Worm (Caenorhabditis elegans) whole organism, L2 larva: Measurements from ENCODE around the gene lpin-1.

Source experiments
- C34F6.9 ChIP-seq: fragments of 150-350 bp; optimal IDR thresholded peaks from 2 replicates; lab custom pipeline; 2014; ENCODE audit warnings: missing biosample characterization, missing genetic modification characterization
- F13H6.1 ChIP-seq: sonication (generic microtip); optimal IDR thresholded peaks from 2 replicates; lab custom pipeline; 2016; ENCODE audit warnings: missing genetic modification characterization, missing compliant biosample characterization
- R02D3.7 ChIP-seq: fragments of 150-350 bp; optimal IDR thresholded peaks from 2 replicates; lab custom pipeline; 2014; ENCODE audit warnings: missing biosample characterization, missing genetic modification characterization
- Y55F3AM.14 ChIP-seq: fragments of 200-800 bp; sonication (Bioruptor generic); optimal IDR thresholded peaks from 2 replicates; lab custom pipeline; 2018; ENCODE audit warnings: mild to moderate bottlenecking, missing genetic modification characterization, missing compliant biosample characterization
- ZK546.5 ChIP-seq: sonication (generic microtip); optimal IDR thresholded peaks from 2 replicates; lab custom pipeline; 2017; ENCODE audit warnings: missing biosample characterization, missing genetic modification characterization
- alr-1 ChIP-seq: fragments of 150-350 bp; optimal IDR thresholded peaks from 2 replicates; lab custom pipeline; 2014; ENCODE audit warnings: missing biosample characterization, missing genetic modification characterization
- aly-2 ChIP-seq: fragments of 150-350 bp; optimal IDR thresholded peaks from 2 replicates; lab custom pipeline; 2014; ENCODE audit warnings: missing biosample characterization, missing genetic modification characterization
- ama-1 ChIP-seq: fragments of 150-350 bp; optimal IDR thresholded peaks from 2 replicates; lab custom pipeline; 2018; ENCODE audit warnings: inconsistent platforms
- blmp-1 ChIP-seq: sonication (generic microtip); optimal IDR thresholded peaks from 2 replicates; lab custom pipeline; 2017; ENCODE audit warnings: missing genetic modification characterization, mild to moderate bottlenecking, missing compliant biosample characterization, antibody characterized with exemption, moderate library complexity; ENCODE audit not compliant: insufficient read depth
- ceh-16 ChIP-seq: fragments of 150-350 bp; optimal IDR thresholded peaks from 2 replicates; lab custom pipeline; 2014; ENCODE audit warnings: missing biosample characterization, missing genetic modification characterization
- ceh-82 ChIP-seq: fragments of 150-350 bp; optimal IDR thresholded peaks from 2 replicates; lab custom pipeline; 2014; ENCODE audit warnings: missing biosample characterization, missing genetic modification characterization
- crh-2 ChIP-seq: sonication (generic microtip); optimal IDR thresholded peaks from 2 replicates; lab custom pipeline; 2017; ENCODE audit warnings: missing biosample characterization, missing genetic modification characterization
- dmd-4 ChIP-seq: sonication (generic microtip); optimal IDR thresholded peaks from 2 replicates; lab custom pipeline; 2017; ENCODE audit warnings: missing biosample characterization, missing genetic modification characterization
- egl-27 ChIP-seq: sonication (generic microtip); optimal IDR thresholded peaks from 3 replicates; lab custom pipeline; 2017; ENCODE audit warnings: missing biosample characterization, missing genetic modification reagents, missing genetic modification characterization
- elt-1 ChIP-seq: fragments of 150-350 bp; optimal IDR thresholded peaks from 2 replicates; lab custom pipeline; 2014; ENCODE audit warnings: missing biosample characterization, missing genetic modification characterization
- elt-3 ChIP-seq: sonication (generic microtip); optimal IDR thresholded peaks from 2 replicates; lab custom pipeline; 2017; ENCODE audit warnings: missing biosample characterization, missing genetic modification characterization
- lin-11 ChIP-seq: fragments of 150-350 bp; sonication (generic microtip); optimal IDR thresholded peaks from 2 replicates; lab custom pipeline; 2014; ENCODE audit warnings: missing biosample characterization, missing genetic modification characterization, inconsistent platforms, mixed read lengths
- lin-13 ChIP-seq: fragments of 150-350 bp; optimal IDR thresholded peaks from 2 replicates; lab custom pipeline; 2014; ENCODE audit warnings: missing biosample characterization, missing genetic modification reagents, missing genetic modification characterization
- lin-39 ChIP-seq: fragments of 150-350 bp; optimal IDR thresholded peaks from 2 replicates; lab custom pipeline; 2014; ENCODE audit warnings: missing biosample characterization, missing genetic modification reagents, missing genetic modification characterization
- lsy-2 ChIP-seq, 2 experiments: fragments of 150-350 bp in 1 of 2; sonication (generic microtip) in 1 of 2; optimal IDR thresholded peaks; 2 replicates each; lab custom pipeline; 2014 to 2017; ENCODE audit warnings: missing biosample characterization in 2 of 2, missing genetic modification characterization in 2 of 2
- mab-5 ChIP-seq: fragments of 150-350 bp; optimal IDR thresholded peaks from 2 replicates; lab custom pipeline; 2014; ENCODE audit warnings: missing biosample characterization, missing genetic modification characterization
- mbf-1 ChIP-seq: sonication (generic microtip); optimal IDR thresholded peaks from 2 replicates; lab custom pipeline; 2017; ENCODE audit warnings: missing biosample characterization, missing genetic modification characterization
- mdl-1 ChIP-seq, 2 experiments: fragments of 150-350 bp in 1 of 2; sonication (generic microtip) in 1 of 2; optimal IDR thresholded peaks; 2 replicates each; lab custom pipeline; 2017; ENCODE audit warnings: missing biosample characterization in 2 of 2, missing genetic modification characterization in 2 of 2
- nhr-10 ChIP-seq: sonication (generic microtip); optimal IDR thresholded peaks from 2 replicates; lab custom pipeline; 2017; ENCODE audit warnings: missing biosample characterization, missing genetic modification characterization
- nhr-11 ChIP-seq: fragments of 150-350 bp; optimal IDR thresholded peaks from 2 replicates; lab custom pipeline; 2014; ENCODE audit warnings: missing biosample characterization, missing genetic modification characterization
- nhr-12 ChIP-seq: fragments of 150-350 bp; optimal IDR thresholded peaks from 2 replicates; lab custom pipeline; 2014; ENCODE audit warnings: missing biosample characterization, missing genetic modification characterization
- nhr-129 ChIP-seq: fragments of 150-350 bp; optimal IDR thresholded peaks from 2 replicates; lab custom pipeline; 2014; ENCODE audit warnings: missing biosample characterization, missing genetic modification characterization
- nhr-21 ChIP-seq: fragments of 150-350 bp; optimal IDR thresholded peaks from 2 replicates; lab custom pipeline; 2014; ENCODE audit warnings: missing biosample characterization, missing genetic modification characterization
- nhr-23 ChIP-seq: fragments of 150-350 bp; optimal IDR thresholded peaks from 2 replicates; lab custom pipeline; 2014; ENCODE audit warnings: missing biosample characterization, missing genetic modification reagents, missing genetic modification characterization
- nhr-237 ChIP-seq: fragments of 150-350 bp; optimal IDR thresholded peaks from 2 replicates; lab custom pipeline; 2014; ENCODE audit warnings: missing biosample characterization, missing genetic modification characterization
- nhr-25 ChIP-seq: fragments of 150-350 bp; sonication (generic microtip); optimal IDR thresholded peaks from 3 replicates; lab custom pipeline; 2014; ENCODE audit warnings: missing biosample characterization, missing genetic modification characterization
- nhr-6 ChIP-seq: fragments of 150-350 bp; optimal IDR thresholded peaks from 2 replicates; lab custom pipeline; 2014; ENCODE audit warnings: missing biosample characterization, missing genetic modification characterization
- peb-1 ChIP-seq: fragments of 150-350 bp; optimal IDR thresholded peaks from 2 replicates; lab custom pipeline; 2014; ENCODE audit warnings: missing biosample characterization, missing genetic modification characterization
- sem-4 ChIP-seq: fragments of 150-350 bp; optimal IDR thresholded peaks from 2 replicates; lab custom pipeline; 2014; ENCODE audit warnings: missing biosample characterization, missing genetic modification reagents, missing genetic modification characterization
- skn-1 ChIP-seq: sonication (generic microtip); optimal IDR thresholded peaks from 2 replicates; lab custom pipeline; 2017; ENCODE audit warnings: missing biosample characterization, missing genetic modification characterization
- sma-3 ChIP-seq: sonication (generic microtip); optimal IDR thresholded peaks from 2 replicates; lab custom pipeline; 2016; ENCODE audit warnings: missing genetic modification reagents, missing genetic modification characterization, missing compliant biosample characterization
- sma-9 ChIP-seq, 2 experiments: fragments of 150-350 bp in 1 of 2; sonication (generic microtip) in 1 of 2; optimal IDR thresholded peaks; 2 replicates each; lab custom pipeline; 2014 to 2016; ENCODE audit warnings: missing genetic modification characterization in 2 of 2, mild to moderate bottlenecking in 1 of 2, missing biosample characterization in 1 of 2, missing compliant biosample characterization in 1 of 2, missing genetic modification reagents in 1 of 2, moderate library complexity in 1 of 2
- snpc-4 ChIP-seq: fragments of 150-350 bp; optimal IDR thresholded peaks from 2 replicates; lab custom pipeline; 2014; ENCODE audit warnings: missing biosample characterization, missing genetic modification characterization
- unc-62 ChIP-seq: fragments of 150-350 bp; optimal IDR thresholded peaks from 2 replicates; lab custom pipeline; 2014; ENCODE audit warnings: missing biosample characterization, missing genetic modification reagents, missing genetic modification characterization
- zag-1 ChIP-seq: fragments of 150-350 bp; optimal IDR thresholded peaks from 2 replicates; lab custom pipeline; 2014; ENCODE audit warnings: missing biosample characterization, missing genetic modification characterization
- ztf-1 ChIP-seq: fragments of 200-800 bp; sonication (Bioruptor generic); conservative IDR thresholded peaks from 2 replicates; pipeline ENCODE4 v1.3.6; 2022; ENCODE audit warnings: missing genetic modification characterization, missing compliant biosample characterization
- ztf-4 ChIP-seq: fragments of 150-350 bp; optimal IDR thresholded peaks from 2 replicates; lab custom pipeline; 2014; ENCODE audit warnings: missing biosample characterization, missing genetic modification characterization

lpin-1 gene

ce11 chrV:13687504-13687903 is 33.6 kb upstream of the lpin-1 start:
- no peak for TF ChIP-seq R02D3.7 (tag; lab: Kevin White, UChicago)
- TF ChIP-seq mbf-1 (tag; lab: Kevin White, UChicago), result no peak
- no peak for TF ChIP-seq elt-1 (tag; lab: Kevin White, UChicago)
- no peak for TF ChIP-seq lin-11

- TF ChIP-seq nhr-237 (tag; lab: Kevin White, UChicago) (no peak), nhr-21 (tag; lab: Kevin White, UChicago) (no peak), ZK546.5 (tag; lab: Kevin White, UChicago) (no peak), nhr-25 (tag; lab: Kevin White, UChicago) (no peak), Y55F3AM.14 (GFP tag; lab: Kevin White, UChicago) (no peak), C34F6.9 (tag; lab: Kevin White, UChicago) (peak; percentile 11), nhr-23 (tag; lab: Kevin White, UChicago) (no peak)
These were observed 32.6 kb upstream of the lpin-1 start for ce11 chrV:13686513-13686912.

ce11 chrV:13681445-13681844 is 27.5 kb upstream of the lpin-1 start:
- TF ChIP-seq ztf-1 (no peak), mab-5 (no peak), egl-27 (tag; lab: Kevin White, UChicago) (no peak), ceh-82 (no peak), mbf-1 (tag; lab: Kevin White, UChicago) (no peak), lin-39 (tag; lab: Kevin White, UChicago) (no peak), peb-1 (tag; lab: Kevin White, UChicago) (no peak), lin-13 (GFP tag; lab: Kevin White, UChicago) (no peak), skn-1 (tag; lab: Kevin White, UChicago) (no peak), nhr-23 (tag; lab: Kevin White, UChicago) (no peak), mdl-1 (tag; optimal IDR thresholded peaks at IDR 0.05; lab: Kevin White, UChicago) (no peak), ama-1 (lab: Kevin White, UChicago) (no peak), sem-4 (tag; lab: Kevin White, UChicago) (no peak), nhr-129 (tag; lab: Kevin White, UChicago) (no peak)
- TF ChIP-seq, all 48 proteins: peak for 0

- TF ChIP-seq crh-2, result no peak
These were observed 25.9 kb upstream of the lpin-1 start for ce11 chrV:13679859-13680258.

- TF ChIP-seq mdl-1 (tag; optimal IDR thresholded peaks at IDR 0.05; lab: Kevin White, UChicago) (peak in 1 of 2 experiments; percentile 54), lsy-2 (tag; optimal IDR thresholded peaks at IDR 0.05; lab: Kevin White, UChicago) (peak; percentile 87 to 94), ztf-1 (no peak), aly-2 (tag; lab: Kevin White, UChicago) (no peak), nhr-11 (tag; lab: Kevin White, UChicago) (no peak), nhr-23 (tag; lab: Kevin White, UChicago) (no peak), ZK546.5 (tag; lab: Kevin White, UChicago) (peak; percentile 24), nhr-129 (tag; lab: Kevin White, UChicago) (peak; percentile 59), snpc-4 (tag; lab: Kevin White, UChicago) (peak; percentile 78), nhr-237 (tag; lab: Kevin White, UChicago) (peak; percentile 64), nhr-12 (no peak), dmd-4 (tag; lab: Kevin White, UChicago) (peak; percentile 33), nhr-6 (tag; lab: Kevin White, UChicago) (no peak), egl-27 (tag; lab: Kevin White, UChicago) (peak; percentile 43), skn-1 (tag; lab: Kevin White, UChicago) (no peak), lin-13 (GFP tag; lab: Kevin White, UChicago) (peak; percentile 87), ceh-82 (no peak), ceh-16 (tag; lab: Kevin White, UChicago) (peak; percentile 27), zag-1 (tag; lab: Kevin White, UChicago) (peak; percentile 41), F13H6.1 (tag; lab: Kevin White, UChicago) (peak; percentile 86), elt-1 (tag; lab: Kevin White, UChicago) (no peak), R02D3.7 (tag; lab: Kevin White, UChicago) (peak; percentile 68), ztf-4 (tag; lab: Kevin White, UChicago) (no peak), crh-2 (peak; percentile 88), nhr-25 (tag; lab: Kevin White, UChicago) (peak; percentile 90), sma-9 (GFP tag; optimal IDR thresholded peaks at IDR 0.05; lab: Kevin White, UChicago) (peak; percentile 94), sma-9 (tag; optimal IDR thresholded peaks at IDR 0.05; lab: Kevin White, UChicago) (no peak), nhr-21 (tag; lab: Kevin White, UChicago) (peak; percentile 87), mab-5 (peak; percentile 90), alr-1 (tag; lab: Kevin White, UChicago) (no peak), sma-3 (GFP tag; lab: Kevin White, UChicago) (peak; percentile 80), unc-62 (peak; percentile 57), peb-1 (tag; lab: Kevin White, UChicago) (no peak), blmp-1 (tag; lab: Kevin White, UChicago) (peak; percentile 60), nhr-10 (no peak), lin-11 (peak; percentile 31), Y55F3AM.14 (GFP tag; lab: Kevin White, UChicago) (peak; percentile 38), lin-39 (tag; lab: Kevin White, UChicago) (no peak), elt-3 (no peak)
These were observed 24.6 kb upstream of the lpin-1 start, which contains the start of the genes tag-65 and ccz-1 for ce11 chrV:13678542-13678941. Gene tag-65 (minus strand): TSS chrV:13678587. Gene ccz-1 (plus strand): TSS chrV:13678875.
